Worm (Caenorhabditis elegans) whole organism, young adult: Measurements from ENCODE around the gene T20D4.15.

ENCODE experiments used
- Y56A3A.18 ChIP-seq: fragments of 200-800 bp; sonication (Bioruptor generic); IDR thresholded peaks from 2 replicates; pipeline ENCODE4 v1.3.6; 2022; ENCODE audit warnings: missing genetic modification reagents, missing genetic modification characterization, missing compliant biosample characterization
- ama-1 ChIP-seq, 3 experiments: fragments of 150-350 bp in 1 of 3; sonication (generic microtip) in 2 of 3; optimal IDR thresholded peaks; 2 replicates each; lab custom pipeline; 2014 to 2018; ENCODE audit warnings: missing biosample characterization in 2 of 3, missing genetic modification characterization in 2 of 3, missing genetic modification reagents in 2 of 3
- attf-5 ChIP-seq: fragments of 200-800 bp; sonication (Bioruptor generic); optimal IDR thresholded peaks from 2 replicates; lab custom pipeline; 2018; ENCODE audit warnings: mild to moderate bottlenecking, missing genetic modification characterization, missing compliant biosample characterization
- cebp-1 ChIP-seq, 2 experiments: fragments of 200-800 bp in 1 of 2; sonication (Bioruptor generic) in 1 of 2; sonication (generic microtip) in 1 of 2; IDR thresholded peaks in 1 of 2; optimal IDR thresholded peaks in 1 of 2; 2 replicates each; pipeline versions ENCODE4 v1.3.6 to Lab custom; 2017 to 2022; ENCODE audit warnings: missing compliant biosample characterization in 2 of 2, missing genetic modification characterization in 2 of 2, mild to moderate bottlenecking in 1 of 2, missing genetic modification reagents in 1 of 2, moderate library complexity in 1 of 2
- ceh-27 ChIP-seq: fragments of 200-800 bp; sonication (Bioruptor generic); optimal IDR thresholded peaks from 2 replicates; lab custom pipeline; 2018; ENCODE audit warnings: mild to moderate bottlenecking, missing genetic modification characterization, moderate library complexity, missing compliant biosample characterization
- egl-44 ChIP-seq: fragments of 200-800 bp; sonication (Bioruptor generic); IDR thresholded peaks from 2 replicates; pipeline ENCODE4 v1.3.6; 2022; ENCODE audit warnings: missing genetic modification reagents, missing genetic modification characterization, missing compliant biosample characterization
- hmg-20 ChIP-seq: fragments of 200-800 bp; sonication (Bioruptor generic); IDR thresholded peaks from 2 replicates; pipeline ENCODE4 v1.3.6; 2022; ENCODE audit warnings: missing genetic modification reagents, missing genetic modification characterization, missing compliant biosample characterization
- hrde-1 ChIP-seq: sonication (generic microtip); optimal IDR thresholded peaks from 2 replicates; lab custom pipeline; 2016; ENCODE audit warnings: missing genetic modification characterization, mild to moderate bottlenecking, missing compliant biosample characterization, moderate library complexity, missing genotype, missing genetic modification reagents, borderline replicate concordance
- lin-35 ChIP-seq, 3 experiments: fragments of 150-350 bp in 2 of 3; sonication (generic microtip) in 1 of 3; optimal IDR thresholded peaks; 2 replicates each; lab custom pipeline; 2014 to 2018; ENCODE audit warnings: missing biosample characterization in 3 of 3, missing genetic modification characterization in 3 of 3, missing genetic modification reagents in 3 of 3
- madf-6 ChIP-seq: fragments of 200-800 bp; sonication (Bioruptor generic); IDR thresholded peaks from 2 replicates; pipeline ENCODE4 v1.3.6; 2022; ENCODE audit warnings: missing genetic modification reagents, missing genetic modification characterization, missing compliant biosample characterization
- zim-3 ChIP-seq: sonication (generic microtip); optimal IDR thresholded peaks from 2 replicates; lab custom pipeline; 2017; ENCODE audit warnings: mild to moderate bottlenecking, missing genetic modification characterization, moderate library complexity, missing compliant biosample characterization
- ztf-26 ChIP-seq: sonication (generic microtip); optimal IDR thresholded peaks from 2 replicates; lab custom pipeline; 2017; ENCODE audit warnings: missing genetic modification characterization, missing compliant biosample characterization

- TF ChIP-seq cebp-1 (GFP tag; IDR thresholded peaks at IDR 0.05; lab: Robert Waterston, UW) (no peak), cebp-1 (tag; optimal IDR thresholded peaks at IDR 0.05; lab: Kevin White, UChicago) (no peak), ztf-26 (no peak), Y56A3A.18 (GFP tag; lab: Robert Waterston, UW) (no peak), ceh-27 (GFP tag; lab: Kevin White, UChicago) (no peak), zim-3 (no peak), hrde-1 (tag; lab: Kevin White, UChicago) (no peak), egl-44 (no peak), lin-35 (GFP tag; optimal IDR thresholded peaks at IDR 0.05; lab: Kevin White, UChicago) (no peak), madf-6 (GFP tag; lab: Robert Waterston, UW) (no peak), ama-1 (optimal IDR thresholded peaks at IDR 0.05; lab: Kevin White, UChicago) (no peak), ama-1 (GFP tag; optimal IDR thresholded peaks at IDR 0.05; lab: Kevin White, UChicago) (no peak), attf-5 (GFP tag; lab: Kevin White, UChicago) (no peak), hmg-20 (GFP tag; lab: Robert Waterston, UW) (no peak)
Observed at ce11 chrV:3352925-3353324, 41.6 kb downstream of the T20D4.15 start, which contains the start of gene C17B7.12.
